Fruit fly (Drosophila melanogaster) whole organism, pupa: Measurements from ENCODE around the gene aus.

Experiments
- CG10348 ChIP-seq: fragments of 200-800 bp; sonication (Bioruptor generic); IDR thresholded peaks from 2 replicates; pipeline ENCODE4 v1.3.6; 2022; ENCODE audit warnings: missing biosample characterization, missing genetic modification characterization
- CG12605 ChIP-seq: fragments of 200-800 bp; sonication (Bioruptor generic); IDR thresholded peaks from 2 replicates; pipeline ENCODE4 v1.3.6; 2022; ENCODE audit warnings: missing biosample characterization, missing genetic modification characterization
- CG13204 ChIP-seq: fragments of 200-800 bp; sonication (Bioruptor generic); optimal IDR thresholded peaks from 2 replicates; lab custom pipeline; 2018; ENCODE audit warnings: missing biosample characterization, mild to moderate bottlenecking, missing genetic modification characterization, moderate library complexity
- CG14655 ChIP-seq: fragments of 200-800 bp; sonication (Bioruptor generic); optimal IDR thresholded peaks from 3 replicates; lab custom pipeline; 2017; ENCODE audit warnings: mild to moderate bottlenecking, missing biosample characterization, missing genetic modification reagents, missing genetic modification characterization
- CG15710 ChIP-seq: fragments of 200-800 bp; sonication (Bioruptor generic); optimal IDR thresholded peaks from 2 replicates; lab custom pipeline; 2018; ENCODE audit warnings: missing biosample characterization, mild to moderate bottlenecking, missing genetic modification characterization, moderate library complexity
- CG17806 ChIP-seq: fragments of 200-800 bp; sonication (Bioruptor generic); optimal IDR thresholded peaks from 2 replicates; lab custom pipeline; 2018; ENCODE audit warnings: missing biosample characterization, mild to moderate bottlenecking, missing genetic modification characterization, moderate library complexity
- CG32121 ChIP-seq: fragments of 200-800 bp; sonication (Bioruptor generic); IDR thresholded peaks from 2 replicates; pipeline ENCODE4 v1.3.6; 2022; ENCODE audit warnings: missing biosample characterization, missing genetic modification characterization
- CG34367 ChIP-seq: fragments of 200-800 bp; sonication (Bioruptor generic); optimal IDR thresholded peaks from 2 replicates; lab custom pipeline; 2018; ENCODE audit warnings: missing biosample characterization, mild to moderate bottlenecking, missing genetic modification characterization
- CG4496 ChIP-seq: fragments of 200-800 bp; sonication (Bioruptor generic); IDR thresholded peaks from 3 replicates; pipeline ENCODE4 v1.3.6; 2022; ENCODE audit warnings: missing biosample characterization, missing genetic modification characterization
- CG8159 ChIP-seq: fragments of 200-800 bp; sonication (Bioruptor generic); optimal IDR thresholded peaks from 3 replicates; lab custom pipeline; 2018; ENCODE audit warnings: missing biosample characterization, mild to moderate bottlenecking, missing genetic modification characterization, moderate library complexity
- CG8301 ChIP-seq: fragments of 200-800 bp; sonication (Bioruptor generic); optimal IDR thresholded peaks from 2 replicates; lab custom pipeline; 2018; ENCODE audit warnings: missing biosample characterization, mild to moderate bottlenecking, missing genetic modification characterization
- CG9948 ChIP-seq: fragments of 200-800 bp; sonication (Bioruptor generic); optimal IDR thresholded peaks from 2 replicates; lab custom pipeline; 2018; ENCODE audit warnings: missing biosample characterization, mild to moderate bottlenecking, missing genetic modification characterization, moderate library complexity
- D1 ChIP-seq: fragments of 200-800 bp; sonication (Bioruptor generic); optimal IDR thresholded peaks from 2 replicates; lab custom pipeline; 2018; ENCODE audit warnings: missing biosample characterization, mild to moderate bottlenecking, missing genetic modification characterization, moderate library complexity
- EcR ChIP-seq: fragments of 200-800 bp; sonication (Bioruptor generic); optimal IDR thresholded peaks from 3 replicates; lab custom pipeline; 2019; ENCODE audit warnings: missing biosample characterization, missing genetic modification characterization, mild to moderate bottlenecking, moderate library complexity, missing genetic modification reagents
- Ets98B ChIP-seq: fragments of 200-800 bp; sonication (Bioruptor generic); IDR thresholded peaks from 2 replicates; pipeline ENCODE4 v1.3.6; 2022; ENCODE audit warnings: missing biosample characterization, missing genetic modification characterization
- Pif1A ChIP-seq: fragments of 200-800 bp; sonication (Bioruptor generic); optimal IDR thresholded peaks from 3 replicates; lab custom pipeline; 2016; ENCODE audit warnings: missing biosample characterization, missing genetic modification characterization
- Pif1B ChIP-seq: fragments of 200-800 bp; sonication (Bioruptor generic); optimal IDR thresholded peaks from 3 replicates; lab custom pipeline; 2016; ENCODE audit warnings: missing biosample characterization, missing genetic modification characterization
- Snoo ChIP-seq: fragments of 200-800 bp; sonication (Bioruptor generic); optimal IDR thresholded peaks from 3 replicates; lab custom pipeline; 2017; ENCODE audit warnings: missing biosample characterization, mild to moderate bottlenecking, missing genetic modification characterization, inconsistent platforms
- fd96Ca ChIP-seq: fragments of 200-800 bp; sonication (Bioruptor generic); IDR thresholded peaks from 3 replicates; pipeline ENCODE4 v1.3.6; 2022; ENCODE audit warnings: missing biosample characterization, missing genetic modification characterization
- gl ChIP-seq: fragments of 200-800 bp; sonication (Bioruptor generic); optimal IDR thresholded peaks from 2 replicates; lab custom pipeline; 2018; ENCODE audit warnings: missing biosample characterization, mild to moderate bottlenecking, missing genetic modification characterization
- rn ChIP-seq: fragments of 200-800 bp; sonication (Bioruptor generic); IDR thresholded peaks from 2 replicates; pipeline ENCODE4 v1.3.6; 2022; ENCODE audit warnings: missing biosample characterization, missing genetic modification characterization

aus gene

dm6 chr3R:21349870-21350314 is 491 bp upstream of the aus start:
- TF ChIP-seq D1 (tag; lab: Kevin White, UChicago) (peak; percentile 53), CG4496 (GFP tag; lab: Robert Waterston, UW) (no peak), gl (tag; lab: Kevin White, UChicago) (peak; percentile 17), EcR (GFP tag; lab: Kevin White, UChicago) (peak; percentile 90)
- TF ChIP-seq, all 21 proteins: peak for 3

- TF ChIP-seq CG13204 (GFP tag; lab: Kevin White, UChicago) (peak; percentile 44), Snoo (no peak), fd96Ca (no peak), EcR (GFP tag; lab: Kevin White, UChicago) (peak; percentile 37), rn (GFP tag; lab: Robert Waterston, UW) (no peak), CG15710 (tag; lab: Kevin White, UChicago) (no peak)
Observed at dm6 chr3R:21348367-21349038, 898 bp downstream of the aus start.

dm6 chr3R:21347815-21348186 is 1.6 kb downstream of the aus start:
- TF ChIP-seq CG10348 (GFP tag; lab: Robert Waterston, UW) (no peak), Pif1B (GFP tag; lab: Kevin White, UChicago) (peak; percentile 2), Ets98B (0 out of 2 replicates have a peak, but pooled peaks have one; percentile 6), CG12605 (no peak), CG8301 (peak; percentile 39), fd96Ca (no peak; the same call in 2 of the 3 replicates), CG4496 (GFP tag; lab: Robert Waterston, UW) (0 out of 3 replicates have a peak, but pooled peaks have one; percentile 17)

- no peak for TF ChIP-seq CG9948 (tag; lab: Kevin White, UChicago)
- no peak for TF ChIP-seq rn (GFP tag; lab: Robert Waterston, UW)
- peak; percentile 87 for TF ChIP-seq EcR (GFP tag; lab: Kevin White, UChicago)
- no peak for TF ChIP-seq Pif1B (GFP tag; lab: Kevin White, UChicago)
- TF ChIP-seq fd96Ca = 0 out of 3 replicates have a peak, but pooled peaks have one; percentile 26
- no peak for TF ChIP-seq CG10348 (GFP tag; lab: Robert Waterston, UW)
- no peak for TF ChIP-seq CG12605
- peak; percentile 11 for TF ChIP-seq CG13204 (GFP tag; lab: Kevin White, UChicago)
- TF ChIP-seq gl (tag; lab: Kevin White, UChicago) = no peak
- no peak for TF ChIP-seq Ets98B
- TF ChIP-seq CG15710 (tag; lab: Kevin White, UChicago) = no peak
Observed at dm6 chr3R:21347023-21347814, 2.2 kb downstream of the aus start.

- peak; percentile 72 for TF ChIP-seq Pif1A (GFP tag; lab: Kevin White, UChicago)
- no peak for TF ChIP-seq CG10348 (GFP tag; lab: Robert Waterston, UW)
- peak; percentile 36 for TF ChIP-seq CG13204 (GFP tag; lab: Kevin White, UChicago)
- TF ChIP-seq gl (tag; lab: Kevin White, UChicago) = peak; percentile 54
- TF ChIP-seq Ets98B = peak; percentile 46
- 0 out of 2 replicates have a peak, but pooled peaks have one; percentile 33 for TF ChIP-seq CG12605
- TF ChIP-seq CG15710 (tag; lab: Kevin White, UChicago) = peak; percentile 66
- TF ChIP-seq CG8159 (tag; lab: Kevin White, UChicago) = peak; percentile 77
- peak; percentile 63 for TF ChIP-seq CG34367 (tag; lab: Kevin White, UChicago)
- peak; percentile 72 for TF ChIP-seq CG17806
- peak; percentile 85 for TF ChIP-seq CG14655 (GFP tag; lab: Kevin White, UChicago)
- no peak for TF ChIP-seq D1 (tag; lab: Kevin White, UChicago)
- TF ChIP-seq CG4496 (GFP tag; lab: Robert Waterston, UW) = peak; percentile 65
- peak; percentile 69 for TF ChIP-seq CG9948 (tag; lab: Kevin White, UChicago)
- peak; percentile 82 for TF ChIP-seq fd96Ca
- 0 out of 2 replicates have a peak, but pooled peaks have one; percentile 43 for TF ChIP-seq CG32121 (GFP tag; lab: Robert Waterston, UW)
- peak; percentile 86 for TF ChIP-seq CG8301
- TF ChIP-seq Snoo = peak; percentile 29
- TF ChIP-seq EcR (GFP tag; lab: Kevin White, UChicago) = no peak
- no peak for TF ChIP-seq rn (GFP tag; lab: Robert Waterston, UW)
- TF ChIP-seq Pif1B (GFP tag; lab: Kevin White, UChicago) = peak; percentile 64
Observed at dm6 chr3R:21345011-21345410, 4.4 kb downstream of the aus start.

- TF ChIP-seq CG17806 (no peak), D1 (tag; lab: Kevin White, UChicago) (no peak), Snoo (no peak), fd96Ca (no peak), Ets98B (no peak), CG4496 (GFP tag; lab: Robert Waterston, UW) (no peak), CG8159 (tag; lab: Kevin White, UChicago) (no peak), CG15710 (tag; lab: Kevin White, UChicago) (no peak), CG14655 (GFP tag; lab: Kevin White, UChicago) (no peak), CG9948 (tag; lab: Kevin White, UChicago) (no peak), CG10348 (GFP tag; lab: Robert Waterston, UW) (no peak), Pif1B (GFP tag; lab: Kevin White, UChicago) (no peak), EcR (GFP tag; lab: Kevin White, UChicago) (no peak)
Observed at dm6 chr3R:21343229-21343628, 6.2 kb downstream of the aus start.
